Fruit fly (Drosophila melanogaster) whole organism, embryonic: ENCODE data around the gene SrpRalpha.

Source experiments
- Atf-2 ChIP-seq: fragments of 200-800 bp; sonication (Bioruptor generic); optimal IDR thresholded peaks from 2 replicates; lab custom pipeline; 2016; ENCODE audit warnings: missing biosample characterization, missing genetic modification characterization
- CG10274 ChIP-seq: fragments of 200-800 bp; sonication (Bioruptor generic); optimal IDR thresholded peaks from 3 replicates; lab custom pipeline; 2017; ENCODE audit warnings: missing biosample characterization, mild to moderate bottlenecking, missing genetic modification characterization
- CG10431 ChIP-seq: fragments of 200-800 bp; sonication (Bioruptor generic); optimal IDR thresholded peaks from 3 replicates; lab custom pipeline; 2018; ENCODE audit warnings: missing biosample characterization, mild to moderate bottlenecking, missing genetic modification characterization
- CG11085 ChIP-seq: fragments of 200-800 bp; sonication (Bioruptor generic); IDR thresholded peaks from 2 replicates; pipeline ENCODE4 v1.3.6; 2022; ENCODE audit warnings: missing biosample characterization, missing genetic modification characterization
- CG1603 ChIP-seq: fragments of 200-800 bp; sonication (Bioruptor generic); optimal IDR thresholded peaks from 2 replicates; lab custom pipeline; 2019; ENCODE audit warnings: missing biosample characterization, mild to moderate bottlenecking, missing genetic modification characterization, moderate library complexity
- CG16863 ChIP-seq: fragments of 200-800 bp; sonication (Bioruptor generic); optimal IDR thresholded peaks from 3 replicates; lab custom pipeline; 2016; ENCODE audit warnings: missing biosample characterization, missing genetic modification characterization
- CG17359 ChIP-seq: fragments of 200-800 bp; sonication (Bioruptor generic); optimal IDR thresholded peaks from 3 replicates; lab custom pipeline; 2018; ENCODE audit warnings: missing biosample characterization, mild to moderate bottlenecking, missing genetic modification characterization, moderate library complexity
- CG3847 ChIP-seq: fragments of 200-800 bp; sonication (Bioruptor generic); IDR thresholded peaks from 2 replicates; pipeline ENCODE4 v1.3.6; 2022; ENCODE audit warnings: missing biosample characterization, missing genetic modification characterization
- CG43689 ChIP-seq: fragments of 200-800 bp; sonication (Bioruptor generic); IDR thresholded peaks from 2 replicates; pipeline ENCODE4 v1.3.6; 2022; ENCODE audit warnings: missing biosample characterization, missing genetic modification characterization
- CG4617 ChIP-seq: fragments of 200-800 bp; sonication (Bioruptor generic); optimal IDR thresholded peaks from 3 replicates; lab custom pipeline; 2016; ENCODE audit warnings: missing biosample characterization, missing genetic modification characterization, borderline replicate concordance
- CG5245 ChIP-seq: fragments of 200-800 bp; sonication (Bioruptor generic); optimal IDR thresholded peaks from 3 replicates; lab custom pipeline; 2016; ENCODE audit warnings: missing biosample characterization, missing genetic modification characterization
- CG6813 ChIP-seq: fragments of 200-800 bp; sonication (Bioruptor generic); optimal IDR thresholded peaks from 2 replicates; lab custom pipeline; 2017; ENCODE audit warnings: missing biosample characterization, missing genetic modification characterization, mild to moderate bottlenecking, moderate library complexity, missing genetic modification reagents
- CG6854 ChIP-seq: fragments of 200-800 bp; sonication (Bioruptor generic); optimal IDR thresholded peaks from 3 replicates; lab custom pipeline; 2017; ENCODE audit warnings: missing biosample characterization, mild to moderate bottlenecking, missing genetic modification characterization
- CG7928 ChIP-seq: fragments of 200-800 bp; sonication (Bioruptor generic); optimal IDR thresholded peaks from 2 replicates; lab custom pipeline; 2017; ENCODE audit warnings: missing biosample characterization, mild to moderate bottlenecking, missing genetic modification characterization
- CG7963 ChIP-seq: fragments of 200-800 bp; sonication (Bioruptor generic); IDR thresholded peaks from 3 replicates; pipeline ENCODE4 v1.3.6; 2022; ENCODE audit warnings: missing biosample characterization, missing genetic modification characterization; ENCODE audit not compliant: partially characterized antibody
- CG8388 ChIP-seq: fragments of 200-800 bp; sonication (Bioruptor generic); optimal IDR thresholded peaks from 2 replicates; lab custom pipeline; 2019; ENCODE audit warnings: missing biosample characterization, mild to moderate bottlenecking, missing genetic modification characterization, moderate library complexity
- CG9797 ChIP-seq: fragments of 200-800 bp; sonication (Bioruptor generic); optimal IDR thresholded peaks from 3 replicates; lab custom pipeline; 2018; ENCODE audit warnings: missing biosample characterization, mild to moderate bottlenecking, missing genetic modification characterization
- CrebB ChIP-seq: fragments of 200-800 bp; sonication (Bioruptor generic); optimal IDR thresholded peaks from 3 replicates; lab custom pipeline; 2018; ENCODE audit warnings: missing biosample characterization, mild to moderate bottlenecking, missing genetic modification characterization
- ERR ChIP-seq: fragments of 200-800 bp; sonication (Bioruptor generic); optimal IDR thresholded peaks from 2 replicates; lab custom pipeline; 2016; ENCODE audit warnings: missing biosample characterization, missing genetic modification characterization
- Gug ChIP-seq: fragments of 200-800 bp; sonication (Bioruptor generic); IDR thresholded peaks from 4 replicates; pipeline ENCODE4 v1.3.6; 2022; ENCODE audit warnings: missing biosample characterization, missing genetic modification characterization
- HLH3B ChIP-seq: fragments of 200-800 bp; sonication (Bioruptor generic); IDR thresholded peaks from 2 replicates; pipeline ENCODE4 v1.3.6; 2022; ENCODE audit warnings: missing biosample characterization, missing genetic modification characterization
- Hsf ChIP-seq: fragments of 200-800 bp; sonication (Bioruptor generic); optimal IDR thresholded peaks from 3 replicates; lab custom pipeline; 2016; ENCODE audit warnings: missing biosample characterization, missing genetic modification characterization
- Myb ChIP-seq: fragments of 200-800 bp; sonication (Bioruptor generic); optimal IDR thresholded peaks from 2 replicates; lab custom pipeline; 2016; ENCODE audit warnings: missing biosample characterization, missing genetic modification characterization
- Nf-YB ChIP-seq: fragments of 200-800 bp; sonication (Bioruptor generic); optimal IDR thresholded peaks from 3 replicates; lab custom pipeline; 2019; ENCODE audit warnings: missing biosample characterization, mild to moderate bottlenecking, missing genetic modification characterization, moderate library complexity
- Oaz ChIP-seq: fragments of 200-800 bp; sonication (Bioruptor generic); IDR thresholded peaks from 2 replicates; pipeline ENCODE4 v1.3.6; 2022; ENCODE audit warnings: missing biosample characterization, missing genetic modification characterization
- Rfx ChIP-seq: fragments of 200-800 bp; sonication (Bioruptor generic); IDR thresholded peaks from 2 replicates; pipeline ENCODE4 v1.3.6; 2022; ENCODE audit warnings: missing biosample characterization, missing genetic modification characterization
- Trl ChIP-seq, 3 experiments: fragments of >200 bp in 2 of 3; fragments of 200-800 bp in 1 of 3; sonication (Bioruptor generic) in 1 of 3; optimal IDR thresholded peaks; 2 replicates in 1 of 3; 3 replicates in 2 of 3; lab custom pipeline; 2016 to 2017; ENCODE audit warnings: missing biosample characterization in 1 of 3, missing genetic modification characterization in 1 of 3
- amos ChIP-seq: fragments of 200-800 bp; sonication (Bioruptor generic); IDR thresholded peaks from 2 replicates; pipeline ENCODE4 v1.3.6; 2022; ENCODE audit warnings: missing biosample characterization, missing genetic modification characterization; ENCODE audit not compliant: partially characterized antibody
- ara ChIP-seq: fragments of 200-800 bp; sonication (Bioruptor generic); IDR thresholded peaks from 2 replicates; pipeline ENCODE4 v1.3.6; 2022; ENCODE audit warnings: missing biosample characterization, missing genetic modification characterization
- ase ChIP-seq: fragments of 200-800 bp; sonication (Bioruptor generic); IDR thresholded peaks from 3 replicates; pipeline ENCODE4 v1.3.6; 2022; ENCODE audit warnings: missing biosample characterization, missing genetic modification characterization
- cato ChIP-seq: fragments of 200-800 bp; sonication (Bioruptor generic); optimal IDR thresholded peaks from 2 replicates; lab custom pipeline; 2016; ENCODE audit warnings: missing biosample characterization, missing genetic modification characterization, borderline replicate concordance
- eve ChIP-seq, 2 experiments: fragments of >200 bp; optimal IDR thresholded peaks; 2 replicates each; lab custom pipeline; 2017; ENCODE audit warnings: missing biosample characterization in 2 of 2, missing genetic modification characterization in 2 of 2
- fd64A ChIP-seq: fragments of 200-800 bp; sonication (Bioruptor generic); optimal IDR thresholded peaks from 3 replicates; lab custom pipeline; 2018; ENCODE audit warnings: missing biosample characterization, mild to moderate bottlenecking, missing genetic modification characterization
- ftz-f1 ChIP-seq: fragments of 200-800 bp; sonication (Bioruptor generic); optimal IDR thresholded peaks from 2 replicates; lab custom pipeline; 2016; ENCODE audit warnings: missing biosample characterization, missing genetic modification characterization
- gcm ChIP-seq: fragments of 200-800 bp; sonication (Bioruptor generic); optimal IDR thresholded peaks from 2 replicates; lab custom pipeline; 2019; ENCODE audit warnings: missing biosample characterization, mild to moderate bottlenecking, missing genetic modification characterization, moderate library complexity
- h ChIP-seq: fragments of >200 bp; optimal IDR thresholded peaks from 2 replicates; lab custom pipeline; 2017
- hb ChIP-seq: fragments of 200-800 bp; sonication (Bioruptor generic); IDR thresholded peaks from 3 replicates; pipeline ENCODE4 v1.3.6; 2022; ENCODE audit warnings: missing biosample characterization, missing genetic modification characterization; ENCODE audit not compliant: partially characterized antibody
- insv ChIP-seq, 2 experiments: fragments of 200-800 bp; sonication (Bioruptor generic); optimal IDR thresholded peaks; 3 replicates each; lab custom pipeline; 2016 to 2018; ENCODE audit warnings: missing biosample characterization in 2 of 2, missing genetic modification characterization in 2 of 2
- kay ChIP-seq: fragments of 200-800 bp; sonication (Bioruptor generic); optimal IDR thresholded peaks from 2 replicates; lab custom pipeline; 2016; ENCODE audit warnings: missing biosample characterization, missing genetic modification characterization
- lmd ChIP-seq: fragments of 200-800 bp; sonication (Bioruptor generic); IDR thresholded peaks from 2 replicates; pipeline ENCODE4 v1.3.6; 2022; ENCODE audit warnings: missing biosample characterization, missing genetic modification characterization
- maf-S ChIP-seq: fragments of 200-800 bp; sonication (Bioruptor generic); optimal IDR thresholded peaks from 2 replicates; lab custom pipeline; 2016; ENCODE audit warnings: missing biosample characterization, missing genetic modification characterization
- pnt ChIP-seq: fragments of 200-800 bp; sonication (Bioruptor generic); optimal IDR thresholded peaks from 3 replicates; lab custom pipeline; 2016; ENCODE audit warnings: missing biosample characterization, missing genetic modification characterization
- ro ChIP-seq: fragments of 200-800 bp; sonication (Bioruptor generic); IDR thresholded peaks from 2 replicates; pipeline ENCODE4 v1.3.6; 2022; ENCODE audit warnings: missing biosample characterization, missing genetic modification characterization
- sima ChIP-seq: fragments of 200-800 bp; sonication (Bioruptor generic); optimal IDR thresholded peaks from 2 replicates; lab custom pipeline; 2016; ENCODE audit warnings: missing biosample characterization, missing genetic modification characterization
- slbo ChIP-seq: fragments of 200-800 bp; sonication (Bioruptor generic); IDR thresholded peaks from 2 replicates; pipeline ENCODE4 v1.3.6; 2022; ENCODE audit warnings: missing biosample characterization, missing genetic modification characterization
- slp2 ChIP-seq: fragments of 200-800 bp; sonication (Bioruptor generic); optimal IDR thresholded peaks from 2 replicates; lab custom pipeline; 2016; ENCODE audit warnings: missing biosample characterization, missing genetic modification characterization
- sna ChIP-seq: fragments of 200-800 bp; sonication (Bioruptor generic); IDR thresholded peaks from 2 replicates; pipeline ENCODE4 v1.3.6; 2022; ENCODE audit warnings: missing biosample characterization, missing genetic modification characterization; ENCODE audit not compliant: partially characterized antibody
- stc ChIP-seq: fragments of 200-800 bp; sonication (Bioruptor generic); IDR thresholded peaks from 2 replicates; pipeline ENCODE4 v1.3.6; 2022; ENCODE audit warnings: missing biosample characterization, missing genetic modification characterization
- toy ChIP-seq: fragments of 200-800 bp; sonication (Bioruptor generic); IDR thresholded peaks from 2 replicates; pipeline ENCODE4 v1.3.6; 2022; ENCODE audit warnings: missing biosample characterization, missing genetic modification characterization
- ttk ChIP-seq: fragments of 200-800 bp; sonication (Bioruptor generic); IDR thresholded peaks from 2 replicates; pipeline ENCODE4 v2.1.2; 2022; ENCODE audit warnings: missing biosample characterization, missing genetic modification characterization
- z ChIP-seq: fragments of 200-800 bp; sonication (Bioruptor generic); IDR thresholded peaks from 3 replicates; pipeline ENCODE4 v1.3.6; 2022; ENCODE audit warnings: missing biosample characterization, missing genetic modification characterization

The SrpRalpha gene

DNA sequence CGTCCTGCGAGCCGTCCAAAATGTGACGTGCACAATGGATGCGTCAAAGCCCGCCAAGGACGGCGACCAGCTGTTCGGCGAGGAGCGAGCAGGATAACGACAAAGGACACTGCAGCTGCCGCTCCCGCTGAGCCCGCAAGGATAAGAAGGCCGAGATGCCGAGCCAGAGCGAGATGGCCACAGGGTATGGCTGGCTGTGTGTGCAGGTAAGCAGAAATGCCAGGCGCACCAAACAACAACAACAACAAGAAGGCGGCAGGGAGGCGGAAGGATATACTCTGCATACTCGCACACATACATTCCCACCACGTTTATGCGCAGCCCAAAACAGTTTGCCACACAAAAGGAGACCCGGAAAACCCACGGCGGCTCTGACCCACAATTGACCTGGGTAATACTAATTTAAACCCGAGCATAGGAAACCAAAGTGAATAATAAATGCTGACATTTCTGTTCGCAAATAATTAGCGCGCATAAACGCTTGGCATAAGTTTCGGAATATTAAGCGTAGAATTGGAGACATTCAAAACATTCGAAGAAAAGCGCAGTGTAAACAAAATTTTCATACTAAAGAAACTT, 17.8 kb upstream of the SrpRalpha start (continued):
- TF ChIP-seq hb (GFP tag; lab: Robert Waterston, UW), result no peak
- no peak for TF ChIP-seq insv (GFP tag; optimal IDR thresholded peaks at IDR 0.05; lab: Kevin White, UChicago)
- no peak for TF ChIP-seq eve (GFP tag; optimal IDR thresholded peaks at IDR 0.05; lab: Kevin White, UChicago)
- TF ChIP-seq Oaz (GFP tag; lab: Robert Waterston, UW), result no peak
- TF ChIP-seq cato (GFP tag; lab: Kevin White, UChicago), result no peak
- TF ChIP-seq CG10431, result no peak
- no peak for TF ChIP-seq CG8388 (GFP tag; lab: Kevin White, UChicago)
- TF ChIP-seq CG7928 (GFP tag; lab: Kevin White, UChicago), result no peak
- no peak for TF ChIP-seq Myb (GFP tag; lab: Kevin White, UChicago)
- TF ChIP-seq CG11085 (GFP tag; lab: Robert Waterston, UW), result no peak
- TF ChIP-seq stc (GFP tag; lab: Robert Waterston, UW), result no peak
- no peak for TF ChIP-seq ara (GFP tag; lab: Robert Waterston, UW)
- TF ChIP-seq HLH3B (GFP tag; lab: Robert Waterston, UW), result no peak
- no peak; the same call in 3 of the 4 replicates for TF ChIP-seq Gug (GFP tag; lab: Robert Waterston, UW)
- no peak for TF ChIP-seq CG4617 (GFP tag; lab: Kevin White, UChicago)
- TF ChIP-seq CG1603 (tag; lab: Kevin White, UChicago), result peak; percentile 19
- TF ChIP-seq Atf-2 (GFP tag; lab: Kevin White, UChicago), result no peak
- TF ChIP-seq Nf-YB (GFP tag; lab: Kevin White, UChicago), result no peak
- no peak for TF ChIP-seq amos (GFP tag; lab: Robert Waterston, UW)
- no peak for TF ChIP-seq sna (GFP tag; lab: Robert Waterston, UW)
- TF ChIP-seq CG3847 (GFP tag; lab: Robert Waterston, UW), result no peak
- no peak for TF ChIP-seq h (lab: Kevin White, UChicago)
- TF ChIP-seq ERR, result no peak
- no peak for TF ChIP-seq Trl (optimal IDR thresholded peaks at IDR 0.05; lab: Kevin White, UChicago)
- TF ChIP-seq Trl (GFP tag; optimal IDR thresholded peaks at IDR 0.05; lab: Kevin White, UChicago), result no peak
- no peak for TF ChIP-seq CG7963 (GFP tag; lab: Robert Waterston, UW)
- no peak for TF ChIP-seq CG10274 (GFP tag; lab: Kevin White, UChicago)
- no peak for TF ChIP-seq toy (GFP tag; lab: Robert Waterston, UW)
- no peak for TF ChIP-seq CG5245 (GFP tag; lab: Kevin White, UChicago)
- no peak for TF ChIP-seq CG9797 (GFP tag; lab: Kevin White, UChicago)
- TF ChIP-seq fd64A (GFP tag; lab: Kevin White, UChicago), result no peak
- 0 out of 3 replicates have a peak, but pooled peaks have one; percentile 36 for TF ChIP-seq ase (GFP tag; lab: Robert Waterston, UW)
- no peak for TF ChIP-seq sima (GFP tag; lab: Kevin White, UChicago)
- TF ChIP-seq slbo (GFP tag; lab: Robert Waterston, UW), result no peak; the same call in 1 of the 2 replicates
- TF ChIP-seq CG17359 (tag; lab: Kevin White, UChicago), result peak; percentile 26
- no peak for TF ChIP-seq CG6854 (GFP tag; lab: Kevin White, UChicago)
- TF ChIP-seq CG43689 (GFP tag; lab: Robert Waterston, UW), result no peak
- TF ChIP-seq kay (GFP tag; lab: Kevin White, UChicago), result no peak
- no peak for TF ChIP-seq slp2 (GFP tag; lab: Kevin White, UChicago)
- TF ChIP-seq maf-S, result no peak
- no peak for TF ChIP-seq CG16863
- TF ChIP-seq CrebB (tag; lab: Kevin White, UChicago), result no peak
- TF ChIP-seq pnt, result peak; percentile 19
- TF ChIP-seq gcm (GFP tag; lab: Kevin White, UChicago), result peak; percentile 1
- TF ChIP-seq z (GFP tag; lab: Robert Waterston, UW), result no peak
- TF ChIP-seq ftz-f1 (GFP tag; lab: Kevin White, UChicago), result no peak
- TF ChIP-seq lmd (GFP tag; lab: Robert Waterston, UW), result peak; percentile 24; the same call in 1 of the 2 replicates
- TF ChIP-seq ttk (GFP tag; lab: Robert Waterston, UW), result no peak; the same call in 1 of the 2 replicates
- TF ChIP-seq ro (GFP tag; lab: Robert Waterston, UW), result no peak
- 0 out of 2 replicates have a peak, but pooled peaks have one; percentile 26 for TF ChIP-seq Rfx (GFP tag; lab: Robert Waterston, UW)
- no peak for TF ChIP-seq Hsf (GFP tag; lab: Kevin White, UChicago)
- TF ChIP-seq CG6813 (GFP tag; lab: Kevin White, UChicago), result no peak
